Fruit fly (Drosophila melanogaster): ENCODE data around the gene Fip1.

Fip1 gene

DNA sequence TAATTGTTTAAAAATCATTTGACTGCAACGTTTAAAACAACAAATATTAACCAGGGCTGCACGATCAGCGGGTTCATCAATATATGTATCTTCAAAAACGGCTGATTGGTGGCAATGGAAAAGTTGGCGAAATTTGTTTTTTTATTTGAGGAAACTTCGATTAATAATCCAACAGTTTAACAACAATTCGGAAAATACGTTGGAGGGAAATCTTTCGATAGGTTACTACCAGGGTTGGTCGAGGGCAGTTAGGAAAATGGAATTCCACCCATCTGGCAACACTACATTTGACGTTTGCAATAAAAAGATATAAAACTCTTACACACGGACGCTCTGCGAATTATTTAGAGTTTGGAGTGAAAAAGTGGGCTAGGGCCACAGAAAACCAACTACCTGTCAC is 47.7 kb upstream of the Fip1 start, which contains the start of the genes Lipt2 and CG14650 (continued):
- TF ChIP-seq Fer3 (tag; optimal IDR thresholded peaks at IDR 0.05) (peak; percentile 15), GATAe (GFP tag; conservative IDR thresholded peaks at IDR 0.05) (no peak), crc (GFP tag; optimal IDR thresholded peaks at IDR 0.05) (peak; percentile 38), Eip74EF (GFP tag; optimal IDR thresholded peaks at IDR 0.05) (no peak), az2 (GFP tag; optimal IDR thresholded peaks at IDR 0.05) (peak; percentile 47), CG10274 (GFP tag; optimal IDR thresholded peaks at IDR 0.05) (no peak), CG4820 (GFP tag; optimal IDR thresholded peaks at IDR 0.05) (peak; percentile 20), schlank (tag; optimal IDR thresholded peaks at IDR 0.05) (no peak), CG11695 (GFP tag; IDR thresholded peaks at IDR 0.05) (no peak), Hr39 (optimal IDR thresholded peaks at IDR 0.05) (no peak), cg (GFP tag; optimal IDR thresholded peaks at IDR 0.05) (no peak), nerfin-2 (GFP tag; IDR thresholded peaks at IDR 0.05; ENCODE audit: partially characterized antibody) (no peak), CG17385 (GFP tag; optimal IDR thresholded peaks at IDR 0.05) (peak; percentile 6), insv (GFP tag; optimal IDR thresholded peaks at IDR 0.05) (peak in 1 of 2 experiments; percentile 38), Bteb2 (GFP tag; optimal IDR thresholded peaks at IDR 0.05) (peak; percentile 41), Tbp (GFP tag; optimal IDR thresholded peaks at IDR 0.05) (no peak), nau (GFP tag; optimal IDR thresholded peaks at IDR 0.05) (no peak), Hand (GFP tag; optimal IDR thresholded peaks at IDR 0.05) (no peak), run (tag; optimal IDR thresholded peaks at IDR 0.05) (no peak), Oli (tag; optimal IDR thresholded peaks at IDR 0.05) (no peak), CG3065 (GFP tag; optimal IDR thresholded peaks at IDR 0.05) (no peak), PHDP (tag; optimal IDR thresholded peaks at IDR 0.05) (peak; percentile 33), vvl (GFP tag; IDR thresholded peaks at IDR 0.05) (peak; percentile 63), Sin3A (optimal IDR thresholded peaks at IDR 0.05) (peak; percentile 83), Dek (tag; optimal IDR thresholded peaks at IDR 0.05) (no peak), Sry-δ (GFP tag; optimal IDR thresholded peaks at IDR 0.05) (peak; percentile 80), Hsf (GFP tag; optimal IDR thresholded peaks at IDR 0.05) (peak; percentile 76), dmrt11E (tag; optimal IDR thresholded peaks at IDR 0.05) (peak; percentile 50), Hmr (GFP tag; optimal IDR thresholded peaks at IDR 0.05) (no peak), ind (GFP tag; optimal IDR thresholded peaks at IDR 0.05) (peak; percentile 60), CG9437 (GFP tag; optimal IDR thresholded peaks at IDR 0.05) (peak; percentile 54), CG11085 (GFP tag; IDR thresholded peaks at IDR 0.05) (no peak), CG16779 (GFP tag; IDR thresholded peaks at IDR 0.05) (no peak), maf-S (GFP tag; optimal IDR thresholded peaks at IDR 0.05) (peak; percentile 12), pita (GFP tag; optimal IDR thresholded peaks at IDR 0.05) (no peak), gt (GFP tag; IDR thresholded peaks at IDR 0.05) (no peak), ATbp (GFP tag; optimal IDR thresholded peaks at IDR 0.05) (no peak), CG12391 (tag; optimal IDR thresholded peaks at IDR 0.05) (peak; percentile 73), CG7745 (tag; optimal IDR thresholded peaks at IDR 0.05) (no peak), nom (GFP tag; optimal IDR thresholded peaks at IDR 0.05) (no peak), oc (tag; optimal IDR thresholded peaks at IDR 0.05) (no peak), zen (tag; optimal IDR thresholded peaks at IDR 0.05) (peak; percentile 45), exex (tag; optimal IDR thresholded peaks at IDR 0.05) (no peak), E2f1 (GFP tag; IDR thresholded peaks at IDR 0.05) (0 out of 2 replicates have a peak, but pooled peaks have one; percentile 9), NfI (GFP tag; optimal IDR thresholded peaks at IDR 0.05) (peak; percentile 52), Vsx1 (GFP tag; optimal IDR thresholded peaks at IDR 0.05) (no peak), CG8924 (tag; optimal IDR thresholded peaks at IDR 0.05) (peak; percentile 74), tio (GFP tag; optimal IDR thresholded peaks at IDR 0.05) (no peak), TFAM (GFP tag; optimal IDR thresholded peaks at IDR 0.05) (no peak), en (GFP tag; optimal IDR thresholded peaks at IDR 0.05) (peak; percentile 46), MBD-R2 (GFP tag; IDR thresholded peaks at IDR 0.05) (peak; percentile 88)
